Fruit fly (Drosophila melanogaster) whole organism, embryonic: ENCODE results near the gene CG9132.
A peak's percentile ranks its signal among the peaks of the same experiment; 100 is the strongest.

Experiments
- Awh ChIP-seq: fragments of 200-800 bp; sonication (Bioruptor generic); IDR thresholded peaks from 2 replicates; pipeline ENCODE4, ENCODE4 v1.3.6; 2022; ENCODE audit warnings: missing biosample characterization, missing genetic modification characterization
- CG10321 ChIP-seq: fragments of 200-800 bp; sonication (Bioruptor generic); IDR thresholded peaks from 2 replicates; pipeline ENCODE4 v1.3.6; 2022; ENCODE audit warnings: missing biosample characterization, missing genetic modification characterization
- CG10565 ChIP-seq: fragments of 200-800 bp; sonication (Bioruptor generic); optimal IDR thresholded peaks from 3 replicates; lab custom pipeline; 2016; ENCODE audit warnings: missing biosample characterization, mild to moderate bottlenecking, missing genetic modification characterization
- CG11456 ChIP-seq: fragments of 200-800 bp; sonication (Bioruptor generic); IDR thresholded peaks from 3 replicates; pipeline ENCODE4 v1.3.6; 2022; ENCODE audit warnings: missing biosample characterization, missing genetic modification characterization
- CG14014 ChIP-seq: fragments of 200-800 bp; sonication (Bioruptor generic); IDR thresholded peaks from 2 replicates; pipeline ENCODE4 v1.3.6; 2022; ENCODE audit warnings: missing biosample characterization, missing genetic modification characterization
- CG17359 ChIP-seq: fragments of 200-800 bp; sonication (Bioruptor generic); optimal IDR thresholded peaks from 3 replicates; lab custom pipeline; 2018; ENCODE audit warnings: missing biosample characterization, mild to moderate bottlenecking, missing genetic modification characterization, moderate library complexity
- CG18599 ChIP-seq: fragments of 200-800 bp; sonication (Bioruptor generic); optimal IDR thresholded peaks from 3 replicates; lab custom pipeline; 2017; ENCODE audit warnings: missing biosample characterization, missing genetic modification characterization, mild to moderate bottlenecking, moderate library complexity, missing genetic modification reagents
- CG2712 ChIP-seq: fragments of 200-800 bp; optimal IDR thresholded peaks from 3 replicates; lab custom pipeline; 2019; ENCODE audit warnings: missing biosample characterization, mild to moderate bottlenecking, missing genetic modification characterization, moderate library complexity
- CG32772 ChIP-seq: fragments of 200-800 bp; sonication (Bioruptor generic); IDR thresholded peaks from 2 replicates; pipeline ENCODE4 v1.3.6; 2022; ENCODE audit warnings: missing biosample characterization, missing genetic modification characterization
- CG4707 ChIP-seq: fragments of 200-800 bp; sonication (Bioruptor generic); optimal IDR thresholded peaks from 2 replicates; lab custom pipeline; 2018; ENCODE audit warnings: missing biosample characterization, mild to moderate bottlenecking, missing genetic modification characterization, moderate library complexity
- CG6175 ChIP-seq: fragments of 200-800 bp; sonication (Bioruptor generic); IDR thresholded peaks from 3 replicates; pipeline ENCODE4 v1.3.6; 2022; ENCODE audit warnings: missing biosample characterization, missing genetic modification characterization
- CG6791 ChIP-seq: fragments of 200-800 bp; sonication (Bioruptor generic); IDR thresholded peaks from 3 replicates; pipeline ENCODE4 v1.3.6; 2022; ENCODE audit warnings: missing biosample characterization, missing genetic modification characterization; ENCODE audit not compliant: partially characterized antibody
- CG7745 ChIP-seq: fragments of 200-800 bp; sonication (Bioruptor generic); optimal IDR thresholded peaks from 2 replicates; lab custom pipeline; 2018; ENCODE audit warnings: missing biosample characterization, mild to moderate bottlenecking, missing genetic modification characterization, moderate library complexity
- CG7839 ChIP-seq: fragments of 200-800 bp; sonication (Bioruptor generic); optimal IDR thresholded peaks from 3 replicates; lab custom pipeline; 2018; ENCODE audit warnings: missing biosample characterization, mild to moderate bottlenecking, missing genetic modification characterization, moderate library complexity
- CG7987 ChIP-seq: fragments of 200-800 bp; sonication (Bioruptor generic); optimal IDR thresholded peaks from 2 replicates; lab custom pipeline; 2018; ENCODE audit warnings: missing biosample characterization, mild to moderate bottlenecking, missing genetic modification characterization, moderate library complexity
- CG8388 ChIP-seq: fragments of 200-800 bp; sonication (Bioruptor generic); optimal IDR thresholded peaks from 2 replicates; lab custom pipeline; 2019; ENCODE audit warnings: missing biosample characterization, mild to moderate bottlenecking, missing genetic modification characterization, moderate library complexity
- CG8944 ChIP-seq: fragments of 200-800 bp; sonication (Bioruptor generic); optimal IDR thresholded peaks from 3 replicates; lab custom pipeline; 2016; ENCODE audit warnings: missing biosample characterization, missing genetic modification characterization
- CG9797 ChIP-seq: fragments of 200-800 bp; sonication (Bioruptor generic); optimal IDR thresholded peaks from 3 replicates; lab custom pipeline; 2018; ENCODE audit warnings: missing biosample characterization, mild to moderate bottlenecking, missing genetic modification characterization
- CHES-1-like ChIP-seq: fragments of 200-800 bp; sonication (Bioruptor generic); optimal IDR thresholded peaks from 2 replicates; lab custom pipeline; 2016; ENCODE audit warnings: missing biosample characterization, missing genetic modification characterization
- Camta ChIP-seq: fragments of 200-800 bp; sonication (Bioruptor generic); optimal IDR thresholded peaks from 2 replicates; lab custom pipeline; 2016; ENCODE audit warnings: missing biosample characterization, missing genetic modification characterization
- D19A ChIP-seq: fragments of 200-800 bp; optimal IDR thresholded peaks from 3 replicates; lab custom pipeline; 2019; ENCODE audit warnings: missing biosample characterization, mild to moderate bottlenecking, missing genetic modification characterization, moderate library complexity
- D19B ChIP-seq: fragments of 200-800 bp; sonication (Bioruptor generic); optimal IDR thresholded peaks from 2 replicates; lab custom pipeline; 2017; ENCODE audit warnings: missing biosample characterization, mild to moderate bottlenecking, missing genetic modification characterization
- Deaf1 ChIP-seq: fragments of 200-800 bp; optimal IDR thresholded peaks from 3 replicates; lab custom pipeline; 2019; ENCODE audit warnings: missing biosample characterization, mild to moderate bottlenecking, missing genetic modification characterization, moderate library complexity
- Dip3 ChIP-seq: fragments of 200-800 bp; sonication (Bioruptor generic); optimal IDR thresholded peaks from 3 replicates; lab custom pipeline; 2016; ENCODE audit warnings: missing biosample characterization, missing genetic modification characterization
- ERR ChIP-seq: fragments of 200-800 bp; sonication (Bioruptor generic); optimal IDR thresholded peaks from 2 replicates; lab custom pipeline; 2016; ENCODE audit warnings: missing biosample characterization, missing genetic modification characterization
- Gug ChIP-seq: fragments of 200-800 bp; sonication (Bioruptor generic); IDR thresholded peaks from 4 replicates; pipeline ENCODE4 v1.3.6; 2022; ENCODE audit warnings: missing biosample characterization, missing genetic modification characterization
- H15 ChIP-seq: fragments of 200-800 bp; sonication (Bioruptor generic); IDR thresholded peaks from 3 replicates; pipeline ENCODE4 v1.3.6; 2022; ENCODE audit warnings: missing biosample characterization, missing genetic modification characterization
- HLH3B ChIP-seq: fragments of 200-800 bp; sonication (Bioruptor generic); IDR thresholded peaks from 2 replicates; pipeline ENCODE4 v1.3.6; 2022; ENCODE audit warnings: missing biosample characterization, missing genetic modification characterization
- Kr ChIP-seq: fragments of 200-800 bp; sonication (Bioruptor generic); optimal IDR thresholded peaks from 2 replicates; lab custom pipeline; 2017; ENCODE audit warnings: missing biosample characterization, mild to moderate bottlenecking, missing genetic modification characterization
- Med ChIP-seq: fragments of 200-800 bp; sonication (Bioruptor generic); peaks from one replicate; lab custom pipeline; 2016; ENCODE audit warnings: missing biosample characterization, missing genetic modification characterization, mild to moderate bottlenecking, inconsistent platforms, moderate library complexity
- NK7.1 ChIP-seq: fragments of 200-800 bp; sonication (Bioruptor generic); optimal IDR thresholded peaks from 3 replicates; lab custom pipeline; 2016; ENCODE audit warnings: missing biosample characterization, missing genetic modification characterization
- Sox102F ChIP-seq: fragments of 200-800 bp; sonication (Bioruptor generic); optimal IDR thresholded peaks from 2 replicates; lab custom pipeline; 2018; ENCODE audit warnings: missing biosample characterization, mild to moderate bottlenecking, missing genetic modification characterization, moderate library complexity
- ash1 ChIP-seq: fragments of 200-800 bp; sonication (Bioruptor generic); optimal IDR thresholded peaks from 2 replicates; lab custom pipeline; 2018; ENCODE audit warnings: missing biosample characterization, mild to moderate bottlenecking, missing genetic modification characterization
- az2 ChIP-seq: fragments of 200-800 bp; sonication (Bioruptor generic); optimal IDR thresholded peaks from 3 replicates; lab custom pipeline; 2016; ENCODE audit warnings: missing biosample characterization, missing genetic modification characterization
- bab2 ChIP-seq: fragments of 200-800 bp; sonication (Bioruptor generic); optimal IDR thresholded peaks from 2 replicates; lab custom pipeline; 2016; ENCODE audit warnings: missing biosample characterization, missing genetic modification characterization
- cas ChIP-seq: fragments of 200-800 bp; sonication (Bioruptor generic); IDR thresholded peaks from 2 replicates; pipeline ENCODE4 v1.3.6; 2022; ENCODE audit warnings: missing biosample characterization, missing genetic modification characterization
- dmrt99B ChIP-seq: fragments of 200-800 bp; sonication (Bioruptor generic); optimal IDR thresholded peaks from 2 replicates; lab custom pipeline; 2018; ENCODE audit warnings: missing biosample characterization, mild to moderate bottlenecking, missing genetic modification characterization, moderate library complexity
- ems ChIP-seq: fragments of 200-800 bp; sonication (Bioruptor generic); optimal IDR thresholded peaks from 3 replicates; lab custom pipeline; 2016; ENCODE audit warnings: missing biosample characterization, missing genetic modification characterization
- eve ChIP-seq, 2 experiments: fragments of >200 bp; optimal IDR thresholded peaks; 2 replicates each; lab custom pipeline; 2017; ENCODE audit warnings: missing biosample characterization in 2 of 2, missing genetic modification characterization in 2 of 2
- fd96Cb ChIP-seq: fragments of 200-800 bp; sonication (Bioruptor generic); optimal IDR thresholded peaks from 2 replicates; lab custom pipeline; 2018; ENCODE audit warnings: missing biosample characterization, mild to moderate bottlenecking, missing genetic modification characterization, moderate library complexity
- fru ChIP-seq: fragments of >200 bp; optimal IDR thresholded peaks from 2 replicates; lab custom pipeline; 2017
- gcm ChIP-seq: fragments of 200-800 bp; sonication (Bioruptor generic); optimal IDR thresholded peaks from 2 replicates; lab custom pipeline; 2019; ENCODE audit warnings: missing biosample characterization, mild to moderate bottlenecking, missing genetic modification characterization, moderate library complexity
- gem ChIP-seq: fragments of 200-800 bp; sonication (Bioruptor generic); optimal IDR thresholded peaks from 2 replicates; lab custom pipeline; 2019; ENCODE audit warnings: missing biosample characterization, mild to moderate bottlenecking, missing genetic modification characterization, moderate library complexity
- ham ChIP-seq: fragments of 200-800 bp; sonication (Bioruptor generic); IDR thresholded peaks from 2 replicates; pipeline ENCODE4 v1.3.6; 2022; ENCODE audit warnings: missing biosample characterization, missing genetic modification characterization
- jigr1 ChIP-seq: fragments of 200-800 bp; sonication (Bioruptor generic); IDR thresholded peaks from 3 replicates; pipeline ENCODE4 v1.3.6; 2022; ENCODE audit warnings: missing biosample characterization, missing genetic modification characterization
- klu ChIP-seq: fragments of 200-800 bp; sonication (Bioruptor generic); IDR thresholded peaks from 2 replicates; pipeline ENCODE4 v1.3.6; 2022; ENCODE audit warnings: missing biosample characterization, missing genetic modification characterization
- luna ChIP-seq: fragments of 200-800 bp; sonication (Bioruptor generic); optimal IDR thresholded peaks from 2 replicates; lab custom pipeline; 2016; ENCODE audit warnings: missing biosample characterization, missing genetic modification characterization
- nau ChIP-seq: fragments of 200-800 bp; sonication (Bioruptor generic); optimal IDR thresholded peaks from 3 replicates; lab custom pipeline; 2017; ENCODE audit warnings: missing biosample characterization, mild to moderate bottlenecking, missing genetic modification characterization, missing genetic modification reagents
- sens ChIP-seq: fragments of 200-800 bp; sonication (Bioruptor generic); peaks from one replicate; lab custom pipeline; 2016; ENCODE audit warnings: missing biosample characterization, missing genetic modification characterization
- tgo ChIP-seq: fragments of 200-800 bp; sonication (Bioruptor generic); IDR thresholded peaks from 3 replicates; pipeline ENCODE4 v1.3.6; 2022; ENCODE audit warnings: missing biosample characterization, missing genetic modification characterization
- wor ChIP-seq: fragments of 200-800 bp; sonication (Bioruptor generic); IDR thresholded peaks from 2 replicates; pipeline ENCODE4 v1.3.6; 2022; ENCODE audit warnings: missing biosample characterization, missing genetic modification characterization
- zfh2 ChIP-seq: fragments of 200-800 bp; sonication (Bioruptor generic); optimal IDR thresholded peaks from 2 replicates; lab custom pipeline; 2016; ENCODE audit warnings: missing biosample characterization, missing genetic modification characterization

CG9132 gene

dm6 chrX:16822080-16822479 lies 21.6 kb upstream of the CG9132 start (continued):
- peak in 1 of 2 experiments; percentile 43 for TF ChIP-seq eve (GFP tag; optimal IDR thresholded peaks at IDR 0.05; lab: Kevin White, UChicago)
- no peak for TF ChIP-seq CG11456 (GFP tag; lab: Robert Waterston, UW)
- no peak for TF ChIP-seq CG6175
- TF ChIP-seq NK7.1 (GFP tag; lab: Kevin White, UChicago), result no peak
- TF ChIP-seq CG6791 (GFP tag; lab: Robert Waterston, UW), result no peak
- no peak for TF ChIP-seq CHES-1-like (GFP tag; lab: Kevin White, UChicago)
- no peak for TF ChIP-seq zfh2
- TF ChIP-seq CG7745, result no peak
- TF ChIP-seq CG9797 (GFP tag; lab: Kevin White, UChicago), result no peak
- TF ChIP-seq CG7987 (GFP tag; lab: Kevin White, UChicago), result no peak
- TF ChIP-seq cas (GFP tag; lab: Robert Waterston, UW), result no peak

DNA sequence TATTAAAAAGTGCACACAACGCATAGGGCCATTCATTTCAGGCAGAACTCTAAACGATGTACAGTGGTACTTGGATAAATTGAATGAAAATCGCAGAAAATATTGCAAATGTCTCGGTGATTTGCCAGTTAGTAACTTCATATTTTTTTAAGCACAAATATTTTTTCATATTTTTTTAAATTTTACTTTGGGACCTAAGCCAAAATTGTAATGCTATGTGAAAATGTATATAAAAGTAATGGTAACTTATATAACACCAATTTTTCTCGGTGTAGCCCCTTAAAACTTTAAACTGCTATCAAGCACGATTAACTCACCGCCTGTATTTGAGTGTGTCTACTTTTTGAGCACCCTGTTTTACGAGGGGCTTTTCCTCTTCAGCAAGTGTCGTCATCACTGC lies 20.7 kb upstream of the CG9132 start:
- no peak for TF ChIP-seq tgo (GFP tag; lab: Robert Waterston, UW)
- TF ChIP-seq HLH3B (GFP tag; lab: Robert Waterston, UW), result 0 out of 2 replicates have a peak, but pooled peaks have one; percentile 16
- peak; percentile 2 for TF ChIP-seq D19A (tag; lab: Kevin White, UChicago)
- TF ChIP-seq Med (GFP tag; lab: Kevin White, UChicago), result peak; percentile 52
- TF ChIP-seq Gug, result no peak
- no peak for TF ChIP-seq CG18599 (GFP tag; lab: Kevin White, UChicago)
- no peak for TF ChIP-seq wor (GFP tag; lab: Robert Waterston, UW)
- TF ChIP-seq CG2712, result peak; percentile 11
- TF ChIP-seq CG14014 (GFP tag; lab: Robert Waterston, UW), result no peak
- peak; percentile 76 for TF ChIP-seq sens (GFP tag; lab: Kevin White, UChicago)
- no peak for TF ChIP-seq bab2
- TF ChIP-seq D19B (GFP tag; lab: Kevin White, UChicago), result no peak
- TF ChIP-seq CG6175, result no peak
- TF ChIP-seq CG4707 (GFP tag; lab: Kevin White, UChicago), result no peak
- peak; percentile 23 for TF ChIP-seq CG17359
- no peak for TF ChIP-seq az2
- TF ChIP-seq CG8388, result no peak
- no peak for TF ChIP-seq nau (GFP tag; lab: Kevin White, UChicago)
- peak; percentile 12 for TF ChIP-seq fd96Cb
- peak; percentile 39 for TF ChIP-seq gem (tag; lab: Kevin White, UChicago)
- no peak for TF ChIP-seq ERR (GFP tag; lab: Kevin White, UChicago)
- no peak for TF ChIP-seq CG8944
- TF ChIP-seq fru (lab: Kevin White, UChicago), result no peak
- no peak for TF ChIP-seq gcm (GFP tag; lab: Kevin White, UChicago)
- TF ChIP-seq CG32772, result no peak
- TF ChIP-seq CG7839 (tag; lab: Kevin White, UChicago), result peak; percentile 13
- TF ChIP-seq Awh (GFP tag; lab: Robert Waterston, UW), result no peak
- TF ChIP-seq luna, result no peak
- TF ChIP-seq dmrt99B, result peak; percentile 38
- TF ChIP-seq klu (GFP tag; lab: Robert Waterston, UW), result no peak
- no peak for TF ChIP-seq Dip3 (GFP tag; lab: Kevin White, UChicago)
- TF ChIP-seq ham (GFP tag; lab: Robert Waterston, UW), result no peak
- TF ChIP-seq CG10321, result no peak
- no peak for TF ChIP-seq Kr
- no peak for TF ChIP-seq Camta (GFP tag; lab: Kevin White, UChicago)
- TF ChIP-seq ems (GFP tag; lab: Kevin White, UChicago), result no peak
- TF ChIP-seq Deaf1 (tag; lab: Kevin White, UChicago), result no peak
- TF ChIP-seq jigr1 (GFP tag; lab: Robert Waterston, UW), result no peak
- TF ChIP-seq CG10565, result no peak
- no peak for TF ChIP-seq H15 (GFP tag; lab: Robert Waterston, UW)
- no peak for TF ChIP-seq ash1 (GFP tag; lab: Kevin White, UChicago)
- TF ChIP-seq Sox102F (GFP tag; lab: Kevin White, UChicago), result peak; percentile 40
